Comparison of ENCODE assay signal across 4 fruit fly cellular contexts in genomic region chr3R:30761140-30761539, dm6.
TF ChIP-seq lines count a peak whose summit lies in the region.

No protein-coding gene starts in this region.

- peak; percentile 9 for TF ChIP-seq CTCF in whole organism, embryonic (GFP tag; optimal IDR thresholded peaks at IDR 0.05; lab: Kevin White, UChicago)

TF ChIP-seq in whole organism, embryonic, 481 proteins besides CTCF, POLR2A, EP300 and RAD21 (continues in another document):
- TF ChIP-seq sug (tag; optimal IDR thresholded peaks at IDR 0.05; lab: Kevin White, UChicago) (no peak), zfh1 (GFP tag; IDR thresholded peaks at IDR 0.05; lab: Robert Waterston, UW) (peak; percentile 62; the same call in 2 of the 3 replicates), CG2120 (GFP tag; optimal IDR thresholded peaks at IDR 0.05; lab: Kevin White, UChicago) (peak; percentile 9), sisA (GFP tag; IDR thresholded peaks at IDR 0.05; lab: Robert Waterston, UW) (peak; percentile 50; the same call in 1 of the 2 replicates), pfk (GFP tag; optimal IDR thresholded peaks at IDR 0.05; lab: Kevin White, UChicago) (no peak), Pdp1 (GFP tag; optimal IDR thresholded peaks at IDR 0.05; lab: Kevin White, UChicago) (peak; percentile 29 to 54), CG1832 (GFP tag; optimal IDR thresholded peaks at IDR 0.05; lab: Kevin White, UChicago) (no peak), ash1 (GFP tag; optimal IDR thresholded peaks at IDR 0.05; lab: Kevin White, UChicago) (no peak), cas (GFP tag; IDR thresholded peaks at IDR 0.05; lab: Robert Waterston, UW) (no peak), zfh2 (GFP tag; optimal IDR thresholded peaks at IDR 0.05; lab: Kevin White, UChicago) (no peak), tio (GFP tag; optimal IDR thresholded peaks at IDR 0.05; lab: Kevin White, UChicago) (no peak), amos (GFP tag; IDR thresholded peaks at IDR 0.05; lab: Robert Waterston, UW; ENCODE audit: partially characterized antibody) (no peak), bab2 (GFP tag; optimal IDR thresholded peaks at IDR 0.05; lab: Kevin White, UChicago) (peak; percentile 21), CG2712 (tag; optimal IDR thresholded peaks at IDR 0.05; lab: Kevin White, UChicago) (peak; percentile 77), bbx (GFP tag; IDR thresholded peaks at IDR 0.05; lab: Robert Waterston, UW; ENCODE audit: partially characterized antibody) (no peak), CG4730 (GFP tag; IDR thresholded peaks at IDR 0.05; lab: Robert Waterston, UW) (no peak), pb (GFP tag; optimal IDR thresholded peaks at IDR 0.05; lab: Kevin White, UChicago) (no peak), Atf-2 (GFP tag; optimal IDR thresholded peaks at IDR 0.05; lab: Kevin White, UChicago) (no peak), mam (GFP tag; optimal IDR thresholded peaks at IDR 0.05; lab: Kevin White, UChicago) (peak; percentile 34), CG18619 (GFP tag; optimal IDR thresholded peaks at IDR 0.05; lab: Kevin White, UChicago) (no peak), crol (GFP tag; IDR thresholded peaks at IDR 0.05; lab: Robert Waterston, UW) (no peak), toy (GFP tag; IDR thresholded peaks at IDR 0.05; lab: Robert Waterston, UW) (no peak), CG7357 (GFP tag; IDR thresholded peaks at IDR 0.05; lab: Robert Waterston, UW) (0 out of 3 replicates have a peak, but pooled peaks have one; percentile 18)

TF ChIP-seq in whole organism, prepupa, 60 proteins besides CTCF, POLR2A, EP300 and RAD21 (continues in another document):
- TF ChIP-seq lz (GFP tag; optimal IDR thresholded peaks at IDR 0.05; lab: Kevin White, UChicago) (peak; percentile 44), Met (GFP tag; optimal IDR thresholded peaks at IDR 0.05; lab: Kevin White, UChicago) (peak; percentile 57), eg (GFP tag; IDR thresholded peaks at IDR 0.05; lab: Robert Waterston, UW) (no peak), CG15336 (GFP tag; IDR thresholded peaks at IDR 0.05; lab: Robert Waterston, UW) (no peak), Blimp-1 (GFP tag; optimal IDR thresholded peaks at IDR 0.05; lab: Kevin White, UChicago) (no peak), Eip78C (GFP tag; lab: Kevin White, UChicago) (peak; percentile 80), fd59A (GFP tag; optimal IDR thresholded peaks at IDR 0.05; lab: Kevin White, UChicago) (no peak), Gug (GFP tag; IDR thresholded peaks at IDR 0.05; lab: Robert Waterston, UW) (no peak), CG10669 (GFP tag; optimal IDR thresholded peaks at IDR 0.05; lab: Kevin White, UChicago) (peak; percentile 1), CG8632 (GFP tag; optimal IDR thresholded peaks at IDR 0.05; lab: Kevin White, UChicago) (no peak), fkh (GFP tag; optimal IDR thresholded peaks at IDR 0.05; lab: Kevin White, UChicago) (no peak), Ets21C (GFP tag; optimal IDR thresholded peaks at IDR 0.05; lab: Kevin White, UChicago) (peak; percentile 41), CG8119 (GFP tag; IDR thresholded peaks at IDR 0.05; lab: Robert Waterston, UW) (no peak), cyc (GFP tag; optimal IDR thresholded peaks at IDR 0.05; lab: Kevin White, UChicago) (peak; percentile 44), pdm3 (GFP tag; optimal IDR thresholded peaks at IDR 0.05; lab: Kevin White, UChicago) (no peak), CG6276 (GFP tag; optimal IDR thresholded peaks at IDR 0.05; lab: Kevin White, UChicago) (no peak), CG7368 (GFP tag; optimal IDR thresholded peaks at IDR 0.05; lab: Kevin White, UChicago) (no peak), CG3919 (GFP tag; optimal IDR thresholded peaks at IDR 0.05; lab: Kevin White, UChicago) (peak; percentile 46), Eip93F (GFP tag; optimal IDR thresholded peaks at IDR 0.05; lab: Kevin White, UChicago) (no peak), Eip75B (GFP tag; optimal IDR thresholded peaks at IDR 0.05; lab: Kevin White, UChicago) (peak; percentile 17), achi (GFP tag; optimal IDR thresholded peaks at IDR 0.05; lab: Kevin White, UChicago) (peak; percentile 24), dsx (GFP tag; optimal IDR thresholded peaks at IDR 0.05; lab: Kevin White, UChicago; ENCODE audit: poor library complexity, severe bottlenecking) (no peak), net (GFP tag; optimal IDR thresholded peaks at IDR 0.05; lab: Kevin White, UChicago) (peak; percentile 14), dac (GFP tag; optimal IDR thresholded peaks at IDR 0.05; lab: Kevin White, UChicago) (no peak)

TF ChIP-seq in whole organism, pupa, 21 proteins besides CTCF, POLR2A, EP300 and RAD21:
- TF ChIP-seq CG14655 (GFP tag; optimal IDR thresholded peaks at IDR 0.05; lab: Kevin White, UChicago) (no peak), Ets98B (GFP tag; IDR thresholded peaks at IDR 0.05; lab: Robert Waterston, UW) (no peak), CG10348 (GFP tag; IDR thresholded peaks at IDR 0.05; lab: Robert Waterston, UW) (no peak), CG9948 (tag; optimal IDR thresholded peaks at IDR 0.05; lab: Kevin White, UChicago) (peak; percentile 13), fd96Ca (GFP tag; IDR thresholded peaks at IDR 0.05; lab: Robert Waterston, UW) (no peak), CG4496 (GFP tag; IDR thresholded peaks at IDR 0.05; lab: Robert Waterston, UW) (no peak), D1 (tag; optimal IDR thresholded peaks at IDR 0.05; lab: Kevin White, UChicago) (no peak), Pif1A (GFP tag; optimal IDR thresholded peaks at IDR 0.05; lab: Kevin White, UChicago) (no peak), CG34367 (tag; optimal IDR thresholded peaks at IDR 0.05; lab: Kevin White, UChicago) (no peak), CG17806 (tag; optimal IDR thresholded peaks at IDR 0.05; lab: Kevin White, UChicago) (peak; percentile 23), CG13204 (GFP tag; optimal IDR thresholded peaks at IDR 0.05; lab: Kevin White, UChicago) (no peak), CG12605 (GFP tag; IDR thresholded peaks at IDR 0.05; lab: Robert Waterston, UW) (no peak), CG8159 (tag; optimal IDR thresholded peaks at IDR 0.05; lab: Kevin White, UChicago) (peak; percentile 19), EcR (GFP tag; optimal IDR thresholded peaks at IDR 0.05; lab: Kevin White, UChicago) (no peak), CG32121 (GFP tag; IDR thresholded peaks at IDR 0.05; lab: Robert Waterston, UW) (no peak), rn (GFP tag; IDR thresholded peaks at IDR 0.05; lab: Robert Waterston, UW) (no peak), Snoo (tag; optimal IDR thresholded peaks at IDR 0.05; lab: Kevin White, UChicago) (peak; percentile 16), Pif1B (GFP tag; optimal IDR thresholded peaks at IDR 0.05; lab: Kevin White, UChicago) (no peak)

TF ChIP-seq in whole organism, wandering third instar larva, 38 proteins besides CTCF, POLR2A, EP300 and RAD21:
- no peak for TF ChIP-seq sv (GFP tag; optimal IDR thresholded peaks at IDR 0.05; lab: Kevin White, UChicago)
- TF ChIP-seq HLH106 (tag; optimal IDR thresholded peaks at IDR 0.05; lab: Kevin White, UChicago) = peak; percentile 52
- peak in 1 of 2 experiments; percentile 72 for TF ChIP-seq foxo (GFP tag; optimal IDR thresholded peaks at IDR 0.05; lab: Kevin White, UChicago)
- TF ChIP-seq Hr83 (GFP tag; optimal IDR thresholded peaks at IDR 0.05; lab: Kevin White, UChicago; ENCODE audit: poor library complexity, severe bottlenecking) = no peak
- no peak for TF ChIP-seq GATAd (GFP tag; optimal IDR thresholded peaks at IDR 0.05; lab: Kevin White, UChicago)
- peak; percentile 17 for TF ChIP-seq Hnf4 (GFP tag; optimal IDR thresholded peaks at IDR 0.05; lab: Kevin White, UChicago)
- peak; percentile 70 for TF ChIP-seq h (GFP tag; optimal IDR thresholded peaks at IDR 0.05; lab: Kevin White, UChicago)
- peak; percentile 48 for TF ChIP-seq rgr (GFP tag; optimal IDR thresholded peaks at IDR 0.05; lab: Kevin White, UChicago)
- peak; percentile 37 for TF ChIP-seq OdsH (GFP tag; optimal IDR thresholded peaks at IDR 0.05; lab: Kevin White, UChicago)
- no peak for TF ChIP-seq lola (GFP tag; optimal IDR thresholded peaks at IDR 0.05; lab: Kevin White, UChicago)
- TF ChIP-seq fru (GFP tag; optimal IDR thresholded peaks at IDR 0.05; lab: Kevin White, UChicago) = peak; percentile 73
- peak; percentile 58 for TF ChIP-seq ey (GFP tag; optimal IDR thresholded peaks at IDR 0.05; lab: Kevin White, UChicago)
- TF ChIP-seq woc (GFP tag; optimal IDR thresholded peaks at IDR 0.05; lab: Kevin White, UChicago) = peak; percentile 66
- peak; percentile 32 for TF ChIP-seq sage (GFP tag; optimal IDR thresholded peaks at IDR 0.05; lab: Kevin White, UChicago)
- peak; percentile 22 for TF ChIP-seq dmrt93B (GFP tag; optimal IDR thresholded peaks at IDR 0.05; lab: Kevin White, UChicago)
- TF ChIP-seq Sp1 (GFP tag; optimal IDR thresholded peaks at IDR 0.05; lab: Kevin White, UChicago) = peak; percentile 38
- peak; percentile 39 for TF ChIP-seq psq (GFP tag; optimal IDR thresholded peaks at IDR 0.05; lab: Kevin White, UChicago)
- TF ChIP-seq br (GFP tag; optimal IDR thresholded peaks at IDR 0.05; lab: Kevin White, UChicago) = peak; percentile 60

Comparison
In these comparisons a context has a peak if more than half of its experiments do, and no peak if none do; other contexts are left out.
1. Of the 7 proteins assayed by ChIP-seq in both whole organism, embryonic and whole organism, prepupa: peak only in whole organism, embryonic: Blimp-1 and Gug; only in whole organism, prepupa: Hr39; in both: Sox102F; in neither: 3.